Fruit fly (Drosophila melanogaster): Measurements from ENCODE around the gene Gcn5.

dm6 chr3L:12505990-12506389 is 17.8 kb downstream of the Gcn5 start:
- TF ChIP-seq Crg-1 (GFP tag; optimal IDR thresholded peaks at IDR 0.05) (no peak), CG12768 (GFP tag; optimal IDR thresholded peaks at IDR 0.05) (no peak)
